Worm (Caenorhabditis elegans) whole organism, late embryonic: Measurements from ENCODE around the gene oac-12.

Source experiments
- C38D4.7 ChIP-seq: fragments of 200-800 bp; sonication (Bioruptor generic); optimal IDR thresholded peaks from 2 replicates; lab custom pipeline; 2018; ENCODE audit warnings: mild to moderate bottlenecking, missing genetic modification characterization, moderate library complexity, missing compliant biosample characterization
- F13H6.1 ChIP-seq: sonication (generic microtip); optimal IDR thresholded peaks from 2 replicates; lab custom pipeline; 2016; ENCODE audit warnings: missing genetic modification characterization, missing compliant biosample characterization
- K02D7.2 ChIP-seq: sonication (generic microtip); optimal IDR thresholded peaks from 2 replicates; lab custom pipeline; 2017; ENCODE audit warnings: mild to moderate bottlenecking, missing genetic modification characterization, missing compliant biosample characterization
- K09A11.1 ChIP-seq: sonication (generic microtip); optimal IDR thresholded peaks from 2 replicates; lab custom pipeline; 2017; ENCODE audit warnings: antibody characterized with exemption, mild to moderate bottlenecking, missing genetic modification characterization, missing compliant biosample characterization; ENCODE audit not compliant: insufficient read depth
- ama-1 ChIP-seq: fragments of 150-350 bp; optimal IDR thresholded peaks from 2 replicates; lab custom pipeline; 2014
- ceh-18 ChIP-seq: sonication (generic microtip); optimal IDR thresholded peaks from 2 replicates; lab custom pipeline; 2016; ENCODE audit warnings: missing genetic modification characterization, missing compliant biosample characterization
- ceh-19 ChIP-seq: fragments of 200-800 bp; sonication (Bioruptor generic); optimal IDR thresholded peaks from 2 replicates; lab custom pipeline; 2018; ENCODE audit warnings: mild to moderate bottlenecking, missing genetic modification characterization, missing compliant biosample characterization
- ceh-2 ChIP-seq: sonication (generic microtip); optimal IDR thresholded peaks from 2 replicates; lab custom pipeline; 2016; ENCODE audit warnings: missing genotype, missing genetic modification characterization, missing compliant biosample characterization
- ceh-34 ChIP-seq: sonication (generic microtip); optimal IDR thresholded peaks from 2 replicates; lab custom pipeline; 2016; ENCODE audit warnings: mild to moderate bottlenecking, missing genetic modification characterization, missing compliant biosample characterization
- ceh-45 ChIP-seq: fragments of 200-800 bp; sonication (Bioruptor generic); IDR thresholded peaks from 2 replicates; pipeline ENCODE4 v1.3.6; 2022; ENCODE audit warnings: missing genetic modification reagents, missing genetic modification characterization, missing compliant biosample characterization
- ceh-6 ChIP-seq: fragments of 200-800 bp; sonication (Bioruptor generic); optimal IDR thresholded peaks from 2 replicates; lab custom pipeline; 2018; ENCODE audit warnings: mild to moderate bottlenecking, missing genetic modification characterization, missing compliant biosample characterization
- ceh-9 ChIP-seq: sonication (generic microtip); optimal IDR thresholded peaks from 2 replicates; lab custom pipeline; 2016; ENCODE audit warnings: mild to moderate bottlenecking, missing genetic modification characterization, inconsistent platforms, missing compliant biosample characterization
- dmd-4 ChIP-seq: sonication (generic microtip); optimal IDR thresholded peaks from 2 replicates; lab custom pipeline; 2016; ENCODE audit warnings: borderline replicate concordance, missing genetic modification characterization, missing compliant biosample characterization
- dve-1 ChIP-seq: sonication (generic microtip); optimal IDR thresholded peaks from 2 replicates; lab custom pipeline; 2017; ENCODE audit warnings: antibody characterized with exemption, mild to moderate bottlenecking, missing genetic modification characterization, missing compliant biosample characterization
- elt-2 ChIP-seq: sonication (generic microtip); optimal IDR thresholded peaks from 2 replicates; lab custom pipeline; 2016; ENCODE audit warnings: missing genetic modification reagents, missing genetic modification characterization, missing compliant biosample characterization
- elt-4 ChIP-seq: sonication (generic microtip); optimal IDR thresholded peaks from 2 replicates; lab custom pipeline; 2016; ENCODE audit warnings: missing genetic modification characterization, missing compliant biosample characterization
- ets-4 ChIP-seq: sonication (generic microtip); optimal IDR thresholded peaks from 2 replicates; lab custom pipeline; 2016; ENCODE audit warnings: missing genetic modification characterization, missing compliant biosample characterization
- eyg-1 ChIP-seq: sonication (generic microtip); optimal IDR thresholded peaks from 2 replicates; lab custom pipeline; 2016; ENCODE audit warnings: missing genotype, missing genetic modification characterization, missing compliant biosample characterization
- fax-1 ChIP-seq: sonication (generic microtip); optimal IDR thresholded peaks from 2 replicates; lab custom pipeline; 2016; ENCODE audit warnings: missing genotype, missing genetic modification characterization, missing compliant biosample characterization
- fkh-10 ChIP-seq: fragments of 150-350 bp; optimal IDR thresholded peaks from 2 replicates; lab custom pipeline; 2014; ENCODE audit warnings: missing biosample characterization, missing genetic modification reagents, missing genetic modification characterization
- hlh-15 ChIP-seq: sonication (generic microtip); optimal IDR thresholded peaks from 2 replicates; lab custom pipeline; 2016; ENCODE audit warnings: missing genetic modification characterization, missing compliant biosample characterization
- madf-2 ChIP-seq: sonication (generic microtip); optimal IDR thresholded peaks from 2 replicates; lab custom pipeline; 2017; ENCODE audit warnings: missing genetic modification characterization, missing compliant biosample characterization
- nfya-1 ChIP-seq: sonication (generic microtip); optimal IDR thresholded peaks from 2 replicates; lab custom pipeline; 2017; ENCODE audit warnings: missing genetic modification characterization, mild to moderate bottlenecking, missing compliant biosample characterization, antibody characterized with exemption, moderate library complexity
- nhr-11 ChIP-seq: fragments of 150-350 bp; optimal IDR thresholded peaks from 2 replicates; lab custom pipeline; 2014; ENCODE audit warnings: missing biosample characterization, missing genetic modification characterization
- nhr-232 ChIP-seq: sonication (generic microtip); optimal IDR thresholded peaks from 2 replicates; lab custom pipeline; 2016; ENCODE audit warnings: missing genetic modification characterization, missing compliant biosample characterization
- npax-4 ChIP-seq: sonication (generic microtip); optimal IDR thresholded peaks from 2 replicates; lab custom pipeline; 2016; ENCODE audit warnings: missing genetic modification characterization, missing compliant biosample characterization
- pag-3 ChIP-seq: sonication (generic microtip); optimal IDR thresholded peaks from 2 replicates; lab custom pipeline; 2016; ENCODE audit warnings: missing compliant biosample characterization, missing genetic modification characterization, borderline replicate concordance
- pqm-1 ChIP-seq: sonication (generic microtip); optimal IDR thresholded peaks from 2 replicates; lab custom pipeline; 2016; ENCODE audit warnings: missing genetic modification characterization, missing compliant biosample characterization
- rnt-1 ChIP-seq: sonication (generic microtip); optimal IDR thresholded peaks from 2 replicates; lab custom pipeline; 2016; ENCODE audit warnings: missing genetic modification characterization, missing compliant biosample characterization
- syd-9 ChIP-seq: sonication (generic microtip); optimal IDR thresholded peaks from 2 replicates; lab custom pipeline; 2016; ENCODE audit warnings: mild to moderate bottlenecking, missing genetic modification characterization, moderate library complexity, missing compliant biosample characterization
- tbx-7 ChIP-seq: sonication (generic microtip); optimal IDR thresholded peaks from 2 replicates; lab custom pipeline; 2016; ENCODE audit warnings: missing genotype, missing genetic modification characterization, missing compliant biosample characterization
- ttx-3 ChIP-seq: sonication (generic microtip); optimal IDR thresholded peaks from 2 replicates; lab custom pipeline; 2016; ENCODE audit warnings: missing genetic modification reagents, missing genetic modification characterization, missing compliant biosample characterization
- unc-42 ChIP-seq: sonication (generic microtip); optimal IDR thresholded peaks from 2 replicates; lab custom pipeline; 2016; ENCODE audit warnings: missing genotype, missing genetic modification characterization, missing compliant biosample characterization
- unc-55 ChIP-seq: sonication (generic microtip); optimal IDR thresholded peaks from 2 replicates; lab custom pipeline; 2017; ENCODE audit warnings: missing biosample characterization, missing genetic modification reagents, missing genetic modification characterization

The oac-12 gene

ce11 chrV:4326841-4327240 lies 5.5 kb downstream of the oac-12 start, which contains the start of gene D2063.1:
Gene D2063.1, plus strand, starts transcription at chrV:4327121.
- peak; percentile 49 for TF ChIP-seq unc-55 (GFP tag; lab: Kevin White, UChicago)
- TF ChIP-seq ama-1, result no peak
- no peak for TF ChIP-seq ets-4
- no peak for TF ChIP-seq dve-1 (tag; lab: Kevin White, UChicago)
- no peak for TF ChIP-seq K02D7.2 (tag; lab: Kevin White, UChicago)
- TF ChIP-seq npax-4 (tag; lab: Kevin White, UChicago), result no peak
- no peak for TF ChIP-seq ceh-6 (GFP tag; lab: Kevin White, UChicago)

- TF ChIP-seq npax-4 (tag; lab: Kevin White, UChicago), result no peak
- TF ChIP-seq K09A11.1 (tag; lab: Kevin White, UChicago), result no peak
- TF ChIP-seq ttx-3 (tag; lab: Kevin White, UChicago), result no peak
- TF ChIP-seq K02D7.2 (tag; lab: Kevin White, UChicago), result no peak
- no peak for TF ChIP-seq ceh-45 (GFP tag; lab: Robert Waterston, UW)
- no peak for TF ChIP-seq nfya-1 (tag; lab: Kevin White, UChicago)
- no peak for TF ChIP-seq ceh-6 (GFP tag; lab: Kevin White, UChicago)
- no peak for TF ChIP-seq fkh-10 (GFP tag; lab: Kevin White, UChicago)
- TF ChIP-seq pag-3, result no peak
- TF ChIP-seq elt-2, result no peak
- TF ChIP-seq madf-2 (tag; lab: Kevin White, UChicago), result no peak
- TF ChIP-seq C38D4.7 (GFP tag; lab: Kevin White, UChicago), result no peak
- TF ChIP-seq pqm-1 (tag; lab: Kevin White, UChicago), result no peak
- no peak for TF ChIP-seq dmd-4 (tag; lab: Kevin White, UChicago)
Measured at ce11 chrV:4325415-4325814, 6.9 kb downstream of the oac-12 start, which contains the start of gene nhr-125. Gene nhr-125, minus strand, starts transcription at chrV:4325515.

- TF ChIP-seq eyg-1 (tag; lab: Kevin White, UChicago), result no peak
- TF ChIP-seq rnt-1, result no peak
- TF ChIP-seq ceh-19 (GFP tag; lab: Kevin White, UChicago), result no peak
- TF ChIP-seq F13H6.1 (tag; lab: Kevin White, UChicago), result no peak
- no peak for TF ChIP-seq tbx-7
- TF ChIP-seq elt-4 (tag; lab: Kevin White, UChicago), result no peak
- TF ChIP-seq ceh-6 (GFP tag; lab: Kevin White, UChicago), result no peak
- no peak for TF ChIP-seq ceh-34 (tag; lab: Kevin White, UChicago)
- no peak for TF ChIP-seq nhr-11 (tag; lab: Kevin White, UChicago)
- no peak for TF ChIP-seq ceh-2 (tag; lab: Kevin White, UChicago)
- TF ChIP-seq unc-42 (tag; lab: Kevin White, UChicago), result no peak
- TF ChIP-seq nhr-232, result no peak
Measured at ce11 chrV:4322706-4323105, 9.6 kb downstream of the oac-12 start, which contains the start of gene R02D1.2. Gene R02D1.2, minus strand, starts transcription at chrV:4322806.

- no peak for TF ChIP-seq tbx-7
- no peak for TF ChIP-seq hlh-15 (tag; lab: Kevin White, UChicago)
- TF ChIP-seq ceh-9 (tag; lab: Kevin White, UChicago), result no peak
- no peak for TF ChIP-seq ets-4
- TF ChIP-seq, all 69 proteins: peak for 0
Measured at ce11 chrV:4319867-4320266, 12.5 kb downstream of the oac-12 start, which contains the start of gene ZC132.9. Gene ZC132.9, minus strand, starts transcription at chrV:4319967.

- TF ChIP-seq ceh-45 (GFP tag; lab: Robert Waterston, UW) (no peak), fkh-10 (GFP tag; lab: Kevin White, UChicago) (no peak)
Measured at ce11 chrV:4315057-4315456, 17.3 kb downstream of the oac-12 start, which contains the start of gene srh-192. Gene srh-192, minus strand, starts transcription at chrV:4315157.

- TF ChIP-seq syd-9 (tag; lab: Kevin White, UChicago) (no peak), unc-42 (tag; lab: Kevin White, UChicago) (no peak), eyg-1 (tag; lab: Kevin White, UChicago) (no peak), fax-1 (tag; lab: Kevin White, UChicago) (no peak), pag-3 (no peak), ceh-18 (no peak), ttx-3 (tag; lab: Kevin White, UChicago) (no peak)
Measured at ce11 chrV:4304240-4304639, 28.1 kb downstream of the oac-12 start.
